Fruit fly (Drosophila melanogaster): ENCODE results near the gene CG1958.
A peak's percentile ranks its signal among the peaks of the same experiment; 100 is the strongest.

CG1958 gene

DNA sequence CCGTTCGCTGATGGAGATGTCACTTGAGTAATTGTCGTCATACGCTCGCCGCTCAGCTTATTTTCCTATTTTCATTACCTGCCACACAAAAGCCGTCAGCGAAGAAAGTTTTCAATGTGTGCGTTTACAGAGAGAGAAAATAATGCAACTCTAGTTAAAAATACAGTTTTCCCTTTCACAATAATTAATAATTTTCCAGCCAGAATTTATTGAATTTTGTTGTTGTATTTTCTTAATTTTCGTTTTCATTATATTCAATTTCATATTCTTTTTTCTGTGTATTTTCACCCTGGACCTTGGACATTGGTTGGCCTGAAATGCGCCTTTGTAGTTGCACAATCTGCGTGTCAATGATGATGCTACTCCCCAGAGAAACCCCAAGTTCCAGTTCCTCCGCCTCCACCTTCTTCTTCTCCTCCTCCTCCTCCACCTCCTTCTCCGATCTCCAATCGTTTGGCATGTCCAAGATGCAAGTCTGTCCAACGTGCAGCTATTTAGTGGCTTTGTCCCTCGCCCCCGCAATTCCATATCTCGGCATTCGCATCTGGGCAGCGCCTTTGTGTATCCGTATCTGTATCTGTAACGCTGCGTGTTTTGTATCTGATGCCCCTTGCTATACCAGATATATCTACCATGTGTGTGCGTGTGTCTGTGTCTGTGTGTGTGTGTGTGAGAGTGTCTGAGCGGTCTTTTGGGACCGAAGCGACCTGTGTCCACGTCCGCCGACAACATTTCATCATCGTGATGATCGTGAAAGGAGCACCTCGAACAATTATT, 44.4 kb upstream of the CG1958 start (continued):
- no peak for TF ChIP-seq fkh (GFP tag; optimal IDR thresholded peaks at IDR 0.05)
- peak; percentile 39 for TF ChIP-seq esn (GFP tag; optimal IDR thresholded peaks at IDR 0.05)
- no peak for TF ChIP-seq CG7368 (GFP tag; optimal IDR thresholded peaks at IDR 0.05)
- TF ChIP-seq Ets21C (GFP tag; optimal IDR thresholded peaks at IDR 0.05), result no peak
- TF ChIP-seq CG15336 (GFP tag; IDR thresholded peaks at IDR 0.05), result no peak
- TF ChIP-seq CG10669 (GFP tag; optimal IDR thresholded peaks at IDR 0.05), result peak; percentile 69
- TF ChIP-seq CG10631 (GFP tag; optimal IDR thresholded peaks at IDR 0.05), result peak; percentile 61
- TF ChIP-seq Sox14 (GFP tag; optimal IDR thresholded peaks at IDR 0.05), result peak; percentile 30
- TF ChIP-seq ss (GFP tag; optimal IDR thresholded peaks at IDR 0.05), result peak; percentile 62 to 63
- TF ChIP-seq CG3919 (GFP tag; optimal IDR thresholded peaks at IDR 0.05), result peak; percentile 59
- peak; percentile 58 for TF ChIP-seq svp (GFP tag)
- TF ChIP-seq CG8119 (GFP tag; IDR thresholded peaks at IDR 0.05), result no peak
- no peak for TF ChIP-seq Gug (GFP tag; IDR thresholded peaks at IDR 0.05)
- peak; percentile 49 for TF ChIP-seq fd59A (GFP tag; optimal IDR thresholded peaks at IDR 0.05)
- no peak for TF ChIP-seq CG16779 (tag; optimal IDR thresholded peaks at IDR 0.05)
- TF ChIP-seq Hr4 (GFP tag; optimal IDR thresholded peaks at IDR 0.05), result peak; percentile 17
- peak; percentile 89 for TF ChIP-seq Eip78C (GFP tag)
- peak; percentile 38 for TF ChIP-seq OdsH (GFP tag; optimal IDR thresholded peaks at IDR 0.05)
- TF ChIP-seq CG11294 (GFP tag; IDR thresholded peaks at IDR 0.05), result no peak

DNA sequence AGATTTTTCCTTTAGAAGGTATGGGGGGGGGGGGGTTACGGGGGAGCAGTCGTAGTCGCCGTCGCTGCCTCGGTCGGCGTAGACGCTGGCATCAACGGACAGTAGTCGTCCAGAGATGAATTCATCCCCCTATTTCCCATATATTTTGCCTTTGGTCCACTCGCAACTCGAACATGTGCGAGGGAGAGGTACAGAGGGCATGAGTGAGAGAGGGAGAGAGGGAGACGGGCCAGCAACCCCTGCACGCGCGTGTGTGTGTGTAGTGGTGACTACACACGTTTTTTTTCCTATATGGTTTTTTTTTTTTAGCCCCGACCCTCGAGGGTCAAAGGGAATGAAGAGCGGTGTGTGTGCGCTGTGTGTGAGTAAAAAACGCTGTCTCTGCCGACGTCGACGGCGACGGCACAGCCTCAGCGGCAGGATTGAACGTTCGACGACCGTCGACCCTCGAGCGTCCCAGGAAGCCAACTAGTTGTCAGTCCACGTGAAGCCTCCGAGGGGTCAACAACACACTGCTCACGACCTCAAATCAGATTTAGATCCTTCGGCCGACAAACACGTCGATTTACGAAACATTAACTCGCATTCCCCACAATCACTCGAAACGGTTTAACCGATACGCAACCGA, 40.6 kb upstream of the CG1958 start:
- TF ChIP-seq CG8632 (GFP tag; optimal IDR thresholded peaks at IDR 0.05) (no peak), CG8119 (GFP tag; IDR thresholded peaks at IDR 0.05) (no peak), dac (GFP tag; optimal IDR thresholded peaks at IDR 0.05) (no peak), Hr4 (GFP tag; optimal IDR thresholded peaks at IDR 0.05) (no peak), Sox15 (GFP tag; optimal IDR thresholded peaks at IDR 0.05) (no peak), CG8319 (GFP tag; optimal IDR thresholded peaks at IDR 0.05) (no peak), CG9139 (GFP tag; optimal IDR thresholded peaks at IDR 0.05) (no peak), ss (GFP tag; optimal IDR thresholded peaks at IDR 0.05) (no peak), dsx (GFP tag; optimal IDR thresholded peaks at IDR 0.05; ENCODE audit: poor library complexity, severe bottlenecking) (no peak), topi (GFP tag; optimal IDR thresholded peaks at IDR 0.05) (no peak), Sox14 (GFP tag; optimal IDR thresholded peaks at IDR 0.05) (no peak), CG34406 (GFP tag; optimal IDR thresholded peaks at IDR 0.05) (no peak), Blimp-1 (GFP tag; optimal IDR thresholded peaks at IDR 0.05) (no peak)

DNA sequence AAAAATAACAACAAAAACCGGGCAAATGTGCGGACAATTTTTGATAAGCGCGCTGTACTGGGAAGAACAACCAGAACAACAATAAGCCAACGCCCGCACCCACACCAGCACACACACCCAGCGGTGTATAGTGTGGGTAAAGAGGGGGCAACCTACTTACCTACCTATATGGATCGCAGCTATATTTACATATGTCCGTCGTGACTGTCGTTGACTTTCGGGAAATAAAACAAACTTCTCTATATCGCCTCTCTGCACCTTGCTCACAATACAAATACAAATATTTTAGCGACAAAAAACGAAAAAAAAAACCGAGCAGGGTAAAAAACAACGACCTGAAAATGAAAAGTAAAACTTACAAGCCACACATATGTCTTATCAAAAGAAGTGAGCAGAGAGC, 39.4 kb upstream of the CG1958 start:
- TF ChIP-seq net (GFP tag; optimal IDR thresholded peaks at IDR 0.05) (no peak), Blimp-1 (GFP tag; optimal IDR thresholded peaks at IDR 0.05) (no peak), fkh (GFP tag; optimal IDR thresholded peaks at IDR 0.05) (peak; percentile 90), topi (GFP tag; optimal IDR thresholded peaks at IDR 0.05) (no peak), Met (GFP tag; optimal IDR thresholded peaks at IDR 0.05) (peak; percentile 6), Eip78C (GFP tag) (peak; percentile 43)

DNA sequence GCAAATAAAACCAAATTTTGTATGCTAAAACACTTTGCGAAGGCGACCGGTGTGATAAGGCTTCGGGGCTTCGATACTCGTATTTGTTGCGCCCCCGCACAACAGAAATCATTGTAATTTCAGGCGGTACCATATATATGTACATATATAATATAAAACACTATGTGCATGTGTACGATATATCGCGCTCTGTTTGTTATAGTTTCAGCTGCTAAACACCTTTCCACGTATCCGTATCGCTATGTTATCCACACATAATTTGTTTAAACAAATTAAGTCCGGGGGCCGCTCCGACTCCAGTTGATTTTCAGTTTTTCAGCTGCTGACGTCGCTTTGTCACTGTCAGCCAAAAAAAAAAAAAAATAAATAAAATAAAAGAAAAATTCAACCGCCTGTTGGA, 38.1 kb upstream of the CG1958 start:
- TF ChIP-seq Gug (GFP tag; IDR thresholded peaks at IDR 0.05), result no peak
- TF ChIP-seq fkh (GFP tag; optimal IDR thresholded peaks at IDR 0.05), result peak; percentile 46
- no peak for TF ChIP-seq Eip75B (GFP tag; optimal IDR thresholded peaks at IDR 0.05)

DNA sequence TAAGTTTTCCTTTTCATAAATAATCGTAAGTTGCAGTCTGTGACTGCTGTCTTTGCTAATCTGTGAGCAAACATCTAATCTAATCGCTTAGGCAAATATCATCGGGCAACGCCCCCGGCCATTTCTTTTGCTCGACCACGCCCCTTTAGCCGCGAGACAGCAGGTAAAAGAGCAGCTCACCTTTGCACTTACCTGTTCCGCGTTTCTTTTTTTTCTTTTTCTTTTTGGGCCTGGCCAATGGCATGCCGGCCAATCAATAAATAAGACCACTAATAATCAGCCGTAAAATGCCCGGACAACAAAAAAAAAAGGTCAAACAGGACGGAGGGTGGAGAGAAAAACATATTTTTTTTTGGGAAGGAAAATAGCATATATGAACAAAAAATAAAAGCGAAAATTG, 36.1 kb upstream of the CG1958 start:
- TF ChIP-seq Hr39 (GFP tag; optimal IDR thresholded peaks at IDR 0.05) (no peak), Sox14 (GFP tag; optimal IDR thresholded peaks at IDR 0.05) (no peak), fkh (GFP tag; optimal IDR thresholded peaks at IDR 0.05) (peak; percentile 28)

Data from whole organism, prepupa.